Fruit fly (Drosophila melanogaster) whole organism, embryonic: Measurements from ENCODE around the gene GramD1B.

Experiments used
- CG31365 ChIP-seq: fragments of 200-800 bp; sonication (Bioruptor generic); optimal IDR thresholded peaks from 2 replicates; lab custom pipeline; 2018; ENCODE audit warnings: missing biosample characterization, mild to moderate bottlenecking, missing genetic modification characterization
- CG8478 ChIP-seq: fragments of >200 bp; optimal IDR thresholded peaks from 2 replicates; lab custom pipeline; 2018
- CG9437 ChIP-seq: fragments of 200-800 bp; sonication (Bioruptor generic); optimal IDR thresholded peaks from 2 replicates; lab custom pipeline; 2018; ENCODE audit warnings: missing biosample characterization, mild to moderate bottlenecking, missing genetic modification characterization
- CG9797 ChIP-seq: fragments of 200-800 bp; sonication (Bioruptor generic); optimal IDR thresholded peaks from 3 replicates; lab custom pipeline; 2018; ENCODE audit warnings: missing biosample characterization, mild to moderate bottlenecking, missing genetic modification characterization
- gcm ChIP-seq: fragments of 200-800 bp; sonication (Bioruptor generic); optimal IDR thresholded peaks from 2 replicates; lab custom pipeline; 2019; ENCODE audit warnings: missing biosample characterization, mild to moderate bottlenecking, missing genetic modification characterization, moderate library complexity
- inv ChIP-seq: fragments of 200-800 bp; sonication (Bioruptor generic); IDR thresholded peaks from 2 replicates; pipeline ENCODE4 v1.3.6; 2022; ENCODE audit warnings: missing biosample characterization, missing genetic modification characterization; ENCODE audit not compliant: partially characterized antibody
- kay ChIP-seq: fragments of 200-800 bp; sonication (Bioruptor generic); optimal IDR thresholded peaks from 2 replicates; lab custom pipeline; 2016; ENCODE audit warnings: missing biosample characterization, missing genetic modification characterization
- sisA ChIP-seq: fragments of 200-800 bp; sonication (Bioruptor generic); IDR thresholded peaks from 2 replicates; pipeline ENCODE4 v1.3.6; 2022; ENCODE audit warnings: missing biosample characterization, missing genetic modification characterization
- wdn ChIP-seq: fragments of 200-800 bp; sonication (Bioruptor generic); IDR thresholded peaks from 2 replicates; pipeline ENCODE4 v1.3.6; 2022; ENCODE audit warnings: missing biosample characterization, missing genetic modification characterization

dm6 chr2L:3372483-3372929, 666 bp downstream of the GramD1B start:
- TF ChIP-seq sisA (GFP tag; lab: Robert Waterston, UW), result no peak
- no peak for TF ChIP-seq CG8478 (lab: Kevin White, UChicago)
- TF ChIP-seq kay, result no peak
- TF ChIP-seq CG9797 (GFP tag; lab: Kevin White, UChicago), result no peak
- no peak for TF ChIP-seq CG9437 (GFP tag; lab: Kevin White, UChicago)
- no peak for TF ChIP-seq CG31365 (tag; lab: Kevin White, UChicago)
- no peak for TF ChIP-seq gcm (GFP tag; lab: Kevin White, UChicago)
- 0 out of 2 replicates have a peak, but pooled peaks have one; percentile 22 for TF ChIP-seq wdn (GFP tag; lab: Robert Waterston, UW)
- 0 out of 2 replicates have a peak, but pooled peaks have one; percentile 23 for TF ChIP-seq inv (GFP tag; lab: Robert Waterston, UW)
